Fruit fly (Drosophila melanogaster) whole organism, embryonic: Measurements from ENCODE around the gene sra.
A peak's percentile ranks its signal among the peaks of the same experiment; 100 is the strongest.

Experiments
- Awh ChIP-seq: fragments of 200-800 bp; sonication (Bioruptor generic); IDR thresholded peaks from 2 replicates; pipeline ENCODE4, ENCODE4 v1.3.6; 2022; ENCODE audit warnings: missing biosample characterization, missing genetic modification characterization
- C15 ChIP-seq: fragments of 200-800 bp; sonication (Bioruptor generic); IDR thresholded peaks from 3 replicates; pipeline ENCODE4 v1.3.6; 2022; ENCODE audit warnings: missing biosample characterization, missing genetic modification characterization
- CG10209 ChIP-seq: fragments of 200-800 bp; sonication (Bioruptor generic); optimal IDR thresholded peaks from 3 replicates; lab custom pipeline; 2017; ENCODE audit warnings: missing biosample characterization, mild to moderate bottlenecking, missing genetic modification characterization, missing genetic modification reagents
- CG10979 ChIP-seq: fragments of 200-800 bp; sonication (Bioruptor generic); optimal IDR thresholded peaks from 2 replicates; lab custom pipeline; 2018; ENCODE audit warnings: missing biosample characterization, mild to moderate bottlenecking, missing genetic modification characterization, moderate library complexity
- CG11085 ChIP-seq: fragments of 200-800 bp; sonication (Bioruptor generic); IDR thresholded peaks from 2 replicates; pipeline ENCODE4 v1.3.6; 2022; ENCODE audit warnings: missing biosample characterization, missing genetic modification characterization
- CG12219 ChIP-seq: fragments of 200-800 bp; sonication (Bioruptor generic); optimal IDR thresholded peaks from 3 replicates; lab custom pipeline; 2018; ENCODE audit warnings: missing biosample characterization, mild to moderate bottlenecking, missing genetic modification characterization
- CG12744 ChIP-seq: fragments of 200-800 bp; sonication (Bioruptor generic); optimal IDR thresholded peaks from 2 replicates; lab custom pipeline; 2016; ENCODE audit warnings: missing biosample characterization, missing genetic modification characterization
- CG13424 ChIP-seq: fragments of 200-800 bp; sonication (Bioruptor generic); optimal IDR thresholded peaks from 2 replicates; lab custom pipeline; 2019; ENCODE audit warnings: missing biosample characterization, mild to moderate bottlenecking, missing genetic modification characterization, moderate library complexity
- CG13624 ChIP-seq: fragments of 200-800 bp; sonication (Bioruptor generic); optimal IDR thresholded peaks from 2 replicates; lab custom pipeline; 2016; ENCODE audit warnings: missing biosample characterization, missing genetic modification characterization
- CG1529 ChIP-seq: fragments of 200-800 bp; sonication (Bioruptor generic); optimal IDR thresholded peaks from 3 replicates; lab custom pipeline; 2018; ENCODE audit warnings: missing biosample characterization, missing genetic modification characterization
- CG15514 ChIP-seq: fragments of 200-800 bp; sonication (Bioruptor generic); optimal IDR thresholded peaks from 3 replicates; lab custom pipeline; 2017; ENCODE audit warnings: missing biosample characterization, missing genetic modification characterization, mild to moderate bottlenecking, moderate library complexity, missing genetic modification reagents
- CG17361 ChIP-seq: fragments of 200-800 bp; sonication (Bioruptor generic); IDR thresholded peaks from 3 replicates; pipeline ENCODE4 v1.3.6; 2022; ENCODE audit warnings: missing biosample characterization, missing genetic modification characterization
- CG18011 ChIP-seq: fragments of 200-800 bp; sonication (Bioruptor generic); optimal IDR thresholded peaks from 2 replicates; lab custom pipeline; 2017; ENCODE audit warnings: missing biosample characterization, missing genetic modification characterization, mild to moderate bottlenecking, moderate library complexity, missing genotype
- CG18476 ChIP-seq: fragments of 200-800 bp; sonication (Bioruptor generic); optimal IDR thresholded peaks from 2 replicates; lab custom pipeline; 2016; ENCODE audit warnings: missing biosample characterization, mild to moderate bottlenecking, missing genetic modification characterization
- CG3065 ChIP-seq: fragments of 200-800 bp; sonication (Bioruptor generic); optimal IDR thresholded peaks from 2 replicates; lab custom pipeline; 2016; ENCODE audit warnings: missing biosample characterization, missing genetic modification characterization
- CG3281 ChIP-seq: fragments of 200-800 bp; sonication (Bioruptor generic); optimal IDR thresholded peaks from 3 replicates; lab custom pipeline; 2017; ENCODE audit warnings: missing biosample characterization, mild to moderate bottlenecking, missing genetic modification characterization
- CG33213 ChIP-seq: fragments of 200-800 bp; sonication (Bioruptor generic); optimal IDR thresholded peaks from 3 replicates; lab custom pipeline; 2016; ENCODE audit warnings: missing biosample characterization, missing genetic modification characterization
- CG34422 ChIP-seq: fragments of 200-800 bp; sonication (Bioruptor generic); IDR thresholded peaks from 3 replicates; pipeline ENCODE4 v1.3.6; 2022; ENCODE audit warnings: missing biosample characterization, missing genetic modification characterization
- CG3726 ChIP-seq: fragments of 200-800 bp; sonication (Bioruptor generic); IDR thresholded peaks from 3 replicates; pipeline ENCODE4, ENCODE4 v1.3.6; 2022; ENCODE audit warnings: missing biosample characterization, missing genetic modification characterization
- CG3847 ChIP-seq: fragments of 200-800 bp; sonication (Bioruptor generic); IDR thresholded peaks from 2 replicates; pipeline ENCODE4 v1.3.6; 2022; ENCODE audit warnings: missing biosample characterization, missing genetic modification characterization
- CG3995 ChIP-seq: fragments of 200-800 bp; sonication (Bioruptor generic); optimal IDR thresholded peaks from 3 replicates; lab custom pipeline; 2016; ENCODE audit warnings: missing biosample characterization, missing genetic modification characterization
- CG4707 ChIP-seq: fragments of 200-800 bp; sonication (Bioruptor generic); optimal IDR thresholded peaks from 2 replicates; lab custom pipeline; 2018; ENCODE audit warnings: missing biosample characterization, mild to moderate bottlenecking, missing genetic modification characterization, moderate library complexity
- CG4820 ChIP-seq: fragments of 200-800 bp; sonication (Bioruptor generic); optimal IDR thresholded peaks from 3 replicates; lab custom pipeline; 2016; ENCODE audit warnings: missing biosample characterization, missing genetic modification characterization
- CG6254 ChIP-seq: fragments of 200-800 bp; sonication (Bioruptor generic); optimal IDR thresholded peaks from 3 replicates; lab custom pipeline; 2017; ENCODE audit warnings: mild to moderate bottlenecking, missing biosample characterization, missing genetic modification reagents, missing genetic modification characterization
- CG7987 ChIP-seq: fragments of 200-800 bp; sonication (Bioruptor generic); optimal IDR thresholded peaks from 2 replicates; lab custom pipeline; 2018; ENCODE audit warnings: missing biosample characterization, mild to moderate bottlenecking, missing genetic modification characterization, moderate library complexity
- CG8290 ChIP-seq, 3 experiments: fragments of 200-800 bp; sonication (Bioruptor generic); optimal IDR thresholded peaks; 2 replicates each; lab custom pipeline; 2016 to 2019; ENCODE audit warnings: missing biosample characterization in 3 of 3, missing genetic modification characterization in 3 of 3, mild to moderate bottlenecking in 2 of 3, moderate library complexity in 1 of 3
- CG8388 ChIP-seq: fragments of 200-800 bp; sonication (Bioruptor generic); optimal IDR thresholded peaks from 2 replicates; lab custom pipeline; 2019; ENCODE audit warnings: missing biosample characterization, mild to moderate bottlenecking, missing genetic modification characterization, moderate library complexity
- CG9797 ChIP-seq: fragments of 200-800 bp; sonication (Bioruptor generic); optimal IDR thresholded peaks from 3 replicates; lab custom pipeline; 2018; ENCODE audit warnings: missing biosample characterization, mild to moderate bottlenecking, missing genetic modification characterization
- CkIIα-i1 ChIP-seq: fragments of 200-800 bp; sonication (Bioruptor generic); IDR thresholded peaks from 2 replicates; pipeline ENCODE4 v1.3.6; 2022; ENCODE audit warnings: missing biosample characterization, missing genetic modification characterization
- CoRest ChIP-seq: fragments of 200-800 bp; sonication (Bioruptor generic); optimal IDR thresholded peaks from 3 replicates; lab custom pipeline; 2018; ENCODE audit warnings: missing biosample characterization, mild to moderate bottlenecking, missing genetic modification characterization, moderate library complexity
- Dip3 ChIP-seq: fragments of 200-800 bp; sonication (Bioruptor generic); optimal IDR thresholded peaks from 3 replicates; lab custom pipeline; 2016; ENCODE audit warnings: missing biosample characterization, missing genetic modification characterization
- HLH54F ChIP-seq: fragments of 200-800 bp; sonication (Bioruptor generic); optimal IDR thresholded peaks from 3 replicates; lab custom pipeline; 2016; ENCODE audit warnings: missing biosample characterization, missing genetic modification characterization
- Hmr ChIP-seq: fragments of 200-800 bp; sonication (Bioruptor generic); optimal IDR thresholded peaks from 3 replicates; lab custom pipeline; 2017; ENCODE audit warnings: mild to moderate bottlenecking, missing biosample characterization, missing genetic modification reagents, missing genetic modification characterization
- Mad ChIP-seq: fragments of 200-800 bp; sonication (Bioruptor generic); optimal IDR thresholded peaks from 2 replicates; lab custom pipeline; 2016; ENCODE audit warnings: missing biosample characterization, missing genetic modification characterization
- NC2α ChIP-seq: fragments of 200-800 bp; sonication (Bioruptor generic); optimal IDR thresholded peaks from 2 replicates; lab custom pipeline; 2016; ENCODE audit warnings: missing biosample characterization, missing genetic modification characterization
- Oli ChIP-seq: fragments of 200-800 bp; sonication (Bioruptor generic); optimal IDR thresholded peaks from 2 replicates; lab custom pipeline; 2018; ENCODE audit warnings: missing biosample characterization, mild to moderate bottlenecking, missing genetic modification characterization, moderate library complexity
- PHDP ChIP-seq: fragments of 200-800 bp; sonication (Bioruptor generic); optimal IDR thresholded peaks from 3 replicates; lab custom pipeline; 2018; ENCODE audit warnings: missing biosample characterization, mild to moderate bottlenecking, missing genetic modification characterization, moderate library complexity
- Sox100B ChIP-seq: fragments of 200-800 bp; sonication (Bioruptor generic); optimal IDR thresholded peaks from 3 replicates; lab custom pipeline; 2018; ENCODE audit warnings: missing biosample characterization, mild to moderate bottlenecking, missing genetic modification characterization
- corto ChIP-seq: fragments of 200-800 bp; sonication (Bioruptor generic); optimal IDR thresholded peaks from 2 replicates; lab custom pipeline; 2016; ENCODE audit warnings: missing biosample characterization, mild to moderate bottlenecking, missing genetic modification characterization, moderate library complexity
- crp ChIP-seq, 2 experiments: fragments of 200-800 bp; sonication (Bioruptor generic); optimal IDR thresholded peaks; 2 replicates in 1 of 2; 3 replicates in 1 of 2; lab custom pipeline; 2017; ENCODE audit warnings: missing biosample characterization in 2 of 2, missing genetic modification characterization in 2 of 2, mild to moderate bottlenecking in 1 of 2, moderate library complexity in 1 of 2
- fd96Cb ChIP-seq: fragments of 200-800 bp; sonication (Bioruptor generic); optimal IDR thresholded peaks from 2 replicates; lab custom pipeline; 2018; ENCODE audit warnings: missing biosample characterization, mild to moderate bottlenecking, missing genetic modification characterization, moderate library complexity
- ftz-f1 ChIP-seq: fragments of 200-800 bp; sonication (Bioruptor generic); optimal IDR thresholded peaks from 2 replicates; lab custom pipeline; 2016; ENCODE audit warnings: missing biosample characterization, missing genetic modification characterization
- gcm ChIP-seq: fragments of 200-800 bp; sonication (Bioruptor generic); optimal IDR thresholded peaks from 2 replicates; lab custom pipeline; 2019; ENCODE audit warnings: missing biosample characterization, mild to moderate bottlenecking, missing genetic modification characterization, moderate library complexity
- gfzf ChIP-seq: fragments of 200-800 bp; sonication (Bioruptor generic); optimal IDR thresholded peaks from 2 replicates; lab custom pipeline; 2016; ENCODE audit warnings: missing biosample characterization, mild to moderate bottlenecking, missing genetic modification characterization, moderate library complexity
- ham ChIP-seq: fragments of 200-800 bp; sonication (Bioruptor generic); IDR thresholded peaks from 2 replicates; pipeline ENCODE4 v1.3.6; 2022; ENCODE audit warnings: missing biosample characterization, missing genetic modification characterization
- pb ChIP-seq: fragments of 200-800 bp; sonication (Bioruptor generic); optimal IDR thresholded peaks from 3 replicates; lab custom pipeline; 2016; ENCODE audit warnings: missing biosample characterization, missing genetic modification characterization
- row ChIP-seq: fragments of 200-800 bp; sonication (Bioruptor generic); IDR thresholded peaks from 3 replicates; pipeline ENCODE4 v1.3.6; 2022; ENCODE audit warnings: missing biosample characterization, missing genetic modification characterization
- shn ChIP-seq: fragments of 200-800 bp; sonication (Bioruptor generic); optimal IDR thresholded peaks from 3 replicates; lab custom pipeline; 2016; ENCODE audit warnings: missing biosample characterization, missing genetic modification characterization
- zfh2 ChIP-seq: fragments of 200-800 bp; sonication (Bioruptor generic); optimal IDR thresholded peaks from 2 replicates; lab custom pipeline; 2016; ENCODE audit warnings: missing biosample characterization, missing genetic modification characterization

The sra gene

DNA sequence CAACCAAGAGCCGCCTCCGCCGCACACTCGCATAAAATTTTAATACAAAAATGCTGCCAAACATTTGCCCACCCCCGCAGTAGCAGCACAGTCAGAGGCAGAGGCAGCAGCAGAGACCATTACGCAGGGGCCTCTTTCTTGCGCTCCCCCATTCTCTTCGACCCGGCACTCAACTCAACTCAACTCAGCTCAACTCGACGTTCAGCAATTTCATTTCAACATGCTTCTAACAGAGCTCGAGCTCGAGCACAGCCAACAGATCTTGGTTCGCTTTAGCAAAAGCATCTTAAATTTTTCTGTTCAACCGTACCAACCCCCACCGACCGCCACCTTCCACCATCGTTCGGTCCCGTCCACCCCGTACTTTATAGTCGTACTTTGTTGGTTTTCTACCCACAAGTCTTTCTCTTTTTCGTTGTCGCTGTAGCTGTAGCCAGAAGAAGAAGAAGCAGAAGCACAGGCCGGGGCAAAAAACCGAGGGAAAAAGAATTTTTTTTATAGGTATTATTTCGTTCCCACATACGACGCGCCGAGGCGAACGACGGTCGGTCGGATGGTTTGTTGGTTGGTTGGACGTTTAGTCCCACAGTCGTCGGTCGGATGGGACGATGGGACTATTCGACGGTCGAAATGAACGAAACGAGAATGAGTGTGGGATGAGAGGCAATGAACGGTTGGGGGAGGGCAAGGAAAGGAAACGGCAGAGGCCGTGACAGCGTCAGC lies 48.6 kb downstream of the sra start (continued):
- TF ChIP-seq gcm (GFP tag; lab: Kevin White, UChicago) (no peak), ftz-f1 (peak; percentile 91), CG3847 (GFP tag; lab: Robert Waterston, UW) (no peak), CG10979 (tag; lab: Kevin White, UChicago) (no peak), ham (no peak), CoRest (tag; lab: Kevin White, UChicago) (no peak), C15 (no peak), CG3995 (GFP tag; lab: Kevin White, UChicago) (no peak), Awh (no peak), Oli (no peak), CG6254 (GFP tag; lab: Kevin White, UChicago) (no peak), CG1529 (no peak), CG4820 (no peak), CG12744 (GFP tag; lab: Kevin White, UChicago) (no peak), Dip3 (GFP tag; lab: Kevin White, UChicago) (peak; percentile 51), fd96Cb (tag; lab: Kevin White, UChicago) (no peak), CG4707 (GFP tag; lab: Kevin White, UChicago) (peak; percentile 100), pb (GFP tag; lab: Kevin White, UChicago) (peak; percentile 24), CG10209 (GFP tag; lab: Kevin White, UChicago) (peak; percentile 99), shn (no peak), PHDP (tag; lab: Kevin White, UChicago) (no peak), CG11085 (GFP tag; lab: Robert Waterston, UW) (no peak), CG8388 (GFP tag; lab: Kevin White, UChicago) (no peak), CG13624 (GFP tag; lab: Kevin White, UChicago) (peak; percentile 61), CG33213 (GFP tag; lab: Kevin White, UChicago) (no peak), CG34422 (no peak), CG13424 (tag; lab: Kevin White, UChicago) (no peak), HLH54F (no peak), CkIIα-i1 (GFP tag; lab: Robert Waterston, UW) (no peak), Sox100B (GFP tag; lab: Kevin White, UChicago) (no peak), row (GFP tag; lab: Robert Waterston, UW) (no peak), CG15514 (peak; percentile 45), gfzf (GFP tag; lab: Kevin White, UChicago) (peak; percentile 4), zfh2 (no peak), corto (GFP tag; lab: Kevin White, UChicago) (peak; percentile 86), CG18476 (GFP tag; lab: Kevin White, UChicago) (no peak), CG3726 (GFP tag; lab: Robert Waterston, UW) (no peak), NC2α (GFP tag; lab: Kevin White, UChicago) (peak; percentile 47), CG8290 (GFP tag; optimal IDR thresholded peaks at IDR 0.05; lab: Kevin White, UChicago) (peak; percentile 89), CG8290 (tag; optimal IDR thresholded peaks at IDR 0.05; lab: Kevin White, UChicago) (peak in 1 of 2 experiments; percentile 90), CG17361 (GFP tag; lab: Robert Waterston, UW) (no peak), CG3281 (GFP tag; lab: Kevin White, UChicago) (no peak), CG9797 (GFP tag; lab: Kevin White, UChicago) (no peak), CG12219 (no peak), Hmr (GFP tag; lab: Kevin White, UChicago) (no peak), Mad (GFP tag; lab: Kevin White, UChicago) (no peak), crp (GFP tag; optimal IDR thresholded peaks at IDR 0.05; lab: Kevin White, UChicago) (no peak), CG3065 (no peak), CG7987 (GFP tag; lab: Kevin White, UChicago) (peak; percentile 26), CG18011 (GFP tag; lab: Kevin White, UChicago) (peak; percentile 51)
